Fruit fly (Drosophila melanogaster): ENCODE data around the gene CG46468.

Gene CG46468

DNA sequence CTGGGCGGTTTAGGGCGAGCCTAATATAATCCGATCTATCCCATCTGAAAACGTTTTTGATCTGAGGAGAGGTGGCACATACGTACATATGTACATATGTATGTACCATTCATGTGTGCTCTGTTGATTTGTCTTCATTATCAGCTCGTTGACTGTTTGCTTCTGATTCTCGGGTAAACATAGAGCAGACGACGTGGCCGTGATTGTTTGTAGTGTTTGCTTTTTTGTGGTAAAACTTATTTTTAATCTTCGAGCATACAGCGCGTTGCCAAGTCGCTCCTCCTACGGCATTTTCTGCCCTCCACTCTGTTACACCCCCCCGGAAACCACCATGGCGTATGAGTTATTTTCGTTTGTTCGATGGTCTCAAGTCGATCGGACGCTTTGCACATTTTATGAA, 39.5 kb downstream of the CG46468 start (continued):
- TF ChIP-seq CG10366 (GFP tag; IDR thresholded peaks at IDR 0.05), result peak; percentile 70
- peak; percentile 81 for TF ChIP-seq twi (tag; optimal IDR thresholded peaks at IDR 0.05)
- TF ChIP-seq CG2120 (GFP tag; optimal IDR thresholded peaks at IDR 0.05), result peak; percentile 71
- peak; percentile 97 for TF ChIP-seq sens (GFP tag)
- TF ChIP-seq HLHmδ (GFP tag; optimal IDR thresholded peaks at IDR 0.05), result peak; percentile 97
- TF ChIP-seq Sry-β (GFP tag; optimal IDR thresholded peaks at IDR 0.05), result peak; percentile 70
- peak; percentile 67; the same call in 1 of the 2 replicates for TF ChIP-seq E2f1 (GFP tag; IDR thresholded peaks at IDR 0.05)
- TF ChIP-seq Hmr (GFP tag; optimal IDR thresholded peaks at IDR 0.05), result peak; percentile 94
- TF ChIP-seq CG8359 (GFP tag; optimal IDR thresholded peaks at IDR 0.05; ENCODE audit: borderline replicate concordance), result peak; percentile 77
- 0 out of 3 replicates have a peak, but pooled peaks have one; percentile 75 for TF ChIP-seq CG2199 (GFP tag; IDR thresholded peaks at IDR 0.05)
- peak; percentile 78 for TF ChIP-seq CG11456 (GFP tag; IDR thresholded peaks at IDR 0.05)
- no peak for TF ChIP-seq prd (optimal IDR thresholded peaks at IDR 0.05)
- TF ChIP-seq prd (GFP tag; IDR thresholded peaks at IDR 0.05), result peak; percentile 65; the same call in 2 of the 3 replicates
- peak; percentile 85 for TF ChIP-seq CG11695 (GFP tag; IDR thresholded peaks at IDR 0.05)
- TF ChIP-seq D19B (GFP tag; optimal IDR thresholded peaks at IDR 0.05), result peak; percentile 26
- peak; percentile 75 for TF ChIP-seq CG2116 (GFP tag; optimal IDR thresholded peaks at IDR 0.05)
- TF ChIP-seq gfzf (GFP tag; optimal IDR thresholded peaks at IDR 0.05), result peak; percentile 8
- TF ChIP-seq Doc3 (GFP tag; IDR thresholded peaks at IDR 0.05; ENCODE audit: partially characterized antibody), result no peak
- peak; percentile 69 for TF ChIP-seq grau (tag; optimal IDR thresholded peaks at IDR 0.05)
- peak; percentile 78; the same call in 1 of the 2 replicates for TF ChIP-seq HLH3B (GFP tag; IDR thresholded peaks at IDR 0.05)
- TF ChIP-seq nom (GFP tag; optimal IDR thresholded peaks at IDR 0.05), result peak; percentile 83
- TF ChIP-seq CG8478 (optimal IDR thresholded peaks at IDR 0.05), result no peak
- peak in 1 of 3 experiments; percentile 49 for TF ChIP-seq Stat92E (GFP tag; optimal IDR thresholded peaks at IDR 0.05)
- TF ChIP-seq rib (GFP tag; IDR thresholded peaks at IDR 0.05), result peak; percentile 87
- peak; percentile 70 for TF ChIP-seq ems (GFP tag; optimal IDR thresholded peaks at IDR 0.05)
- TF ChIP-seq kni (GFP tag; optimal IDR thresholded peaks at IDR 0.05), result peak; percentile 98
- peak; percentile 87 for TF ChIP-seq NC2α (GFP tag; optimal IDR thresholded peaks at IDR 0.05)
- peak; percentile 51 for TF ChIP-seq mam (GFP tag; optimal IDR thresholded peaks at IDR 0.05)
- peak; percentile 89; the same call in 1 of the 2 replicates for TF ChIP-seq CG14014 (GFP tag; IDR thresholded peaks at IDR 0.05)
- peak; percentile 20 for TF ChIP-seq CG6654 (GFP tag; optimal IDR thresholded peaks at IDR 0.05)
- peak; percentile 36 for TF ChIP-seq CG11504 (tag; optimal IDR thresholded peaks at IDR 0.05)
- TF ChIP-seq CG13296 (GFP tag; optimal IDR thresholded peaks at IDR 0.05), result peak; percentile 96
- peak; percentile 52 for TF ChIP-seq CG7839 (tag; optimal IDR thresholded peaks at IDR 0.05)
- peak; percentile 65; the same call in 1 of the 3 replicates for TF ChIP-seq CG11093 (GFP tag; IDR thresholded peaks at IDR 0.05)
- peak; percentile 92 for TF ChIP-seq CG13123 (GFP tag; optimal IDR thresholded peaks at IDR 0.05)
- peak; percentile 78 for TF ChIP-seq gcm2 (GFP tag; optimal IDR thresholded peaks at IDR 0.05)
- TF ChIP-seq lola (GFP tag; optimal IDR thresholded peaks at IDR 0.05), result peak in 1 of 3 experiments; percentile 82
- peak; percentile 65; the same call in 2 of the 3 replicates for TF ChIP-seq Dbx (GFP tag; IDR thresholded peaks at IDR 0.05)
- peak; percentile 83 for TF ChIP-seq CG5180 (GFP tag; optimal IDR thresholded peaks at IDR 0.05)
- TF ChIP-seq CrebB (tag; optimal IDR thresholded peaks at IDR 0.05), result peak; percentile 97
- peak; percentile 59; the same call in 1 of the 3 replicates for TF ChIP-seq B-H1 (GFP tag; IDR thresholded peaks at IDR 0.05)
- peak; percentile 75 to 87 for TF ChIP-seq Pdp1 (GFP tag; optimal IDR thresholded peaks at IDR 0.05)
- TF ChIP-seq vvl (GFP tag; IDR thresholded peaks at IDR 0.05), result peak; percentile 84
- TF ChIP-seq stc (GFP tag; IDR thresholded peaks at IDR 0.05), result peak; percentile 74; the same call in 1 of the 2 replicates
- TF ChIP-seq Awh (GFP tag; IDR thresholded peaks at IDR 0.05), result peak; percentile 93
- no peak for TF ChIP-seq CG34224 (GFP tag; IDR thresholded peaks at IDR 0.05; ENCODE audit: partially characterized antibody)
- peak; percentile 94 for TF ChIP-seq sr (GFP tag; IDR thresholded peaks at IDR 0.05)
- peak; percentile 92 for TF ChIP-seq grn (GFP tag; optimal IDR thresholded peaks at IDR 0.05)
- TF ChIP-seq Xrp1 (GFP tag; IDR thresholded peaks at IDR 0.05), result peak; percentile 94
- TF ChIP-seq CG7963 (GFP tag; IDR thresholded peaks at IDR 0.05; ENCODE audit: partially characterized antibody), result no peak
